Worm (Caenorhabditis elegans): ENCODE data around the gene sel-10.

Gene sel-10

DNA sequence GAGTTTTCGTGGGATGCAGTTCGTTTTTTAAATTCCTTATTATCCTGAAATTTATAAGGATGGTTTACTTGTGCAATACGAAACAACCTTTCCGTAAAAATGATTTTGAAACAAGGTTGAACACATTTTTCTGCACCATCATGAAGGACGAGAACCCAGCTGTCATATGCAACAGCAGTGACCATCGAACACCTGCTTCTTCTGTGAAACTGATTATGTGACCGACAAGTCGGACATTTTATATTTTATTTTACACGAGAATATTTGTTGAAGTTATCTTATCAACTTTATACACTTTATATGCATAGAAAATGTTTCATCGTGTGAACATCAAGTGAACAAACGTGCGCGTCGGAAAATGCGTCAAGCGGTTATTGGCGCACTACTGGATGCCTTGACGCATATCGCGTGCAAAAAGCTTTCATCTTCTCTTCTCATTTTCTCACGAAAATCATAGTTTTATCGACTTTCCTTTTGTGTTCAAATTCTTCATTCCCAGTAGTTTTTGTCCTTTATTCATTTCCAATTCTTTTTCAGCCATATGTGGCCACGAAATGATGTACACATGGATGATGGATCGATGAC, at the start of gene sel-10:
sel-10 (plus strand) TSS at position 538 of the 585 bp plus-strand sequence.
- TF ChIP-seq nhr-77 (tag; optimal IDR thresholded peaks at IDR 0.05) (peak; percentile 55), lir-3 (tag; optimal IDR thresholded peaks at IDR 0.05; ENCODE audit: poor library complexity) (peak; percentile 57), lin-35 (GFP tag; optimal IDR thresholded peaks at IDR 0.05) (peak; percentile 78 to 84), sptf-1 (tag; optimal IDR thresholded peaks at IDR 0.05) (no peak), egl-13 (tag; optimal IDR thresholded peaks at IDR 0.05) (peak; percentile 9), xbp-1 (tag; optimal IDR thresholded peaks at IDR 0.05) (peak; percentile 75), ceh-90 (tag; optimal IDR thresholded peaks at IDR 0.05) (peak; percentile 49), nhr-12 (tag; optimal IDR thresholded peaks at IDR 0.05) (no peak), pax-3 (tag; optimal IDR thresholded peaks at IDR 0.05) (peak; percentile 79), tlp-1 (tag; optimal IDR thresholded peaks at IDR 0.05) (no peak), elt-3 (tag; optimal IDR thresholded peaks at IDR 0.05) (peak in 1 of 6 experiments; percentile 75), elt-2 (tag; optimal IDR thresholded peaks at IDR 0.05) (peak; percentile 43), zip-4 (GFP tag; optimal IDR thresholded peaks at IDR 0.05) (peak; percentile 41), mab-9 (GFP tag; IDR thresholded peaks at IDR 0.05) (no peak), dsc-1 (tag; optimal IDR thresholded peaks at IDR 0.05) (peak; percentile 80), nhr-85 (tag) (peak; percentile 90), ets-5 (GFP tag; IDR thresholded peaks at IDR 0.05) (no peak), efl-1 (optimal IDR thresholded peaks at IDR 0.05) (peak; percentile 75 to 81), efl-1 (GFP tag; optimal IDR thresholded peaks at IDR 0.05 in 1 of 2) (peak; percentile 71 to 98), nhr-28 (tag; optimal IDR thresholded peaks at IDR 0.05) (no peak), nhr-90 (tag; optimal IDR thresholded peaks at IDR 0.05; ENCODE audit: poor library complexity) (peak; percentile 79), unc-130 (tag; optimal IDR thresholded peaks at IDR 0.05) (peak; percentile 80), lin-39 (tag; optimal IDR thresholded peaks at IDR 0.05) (peak; percentile 52), ceh-63 (GFP tag; optimal IDR thresholded peaks at IDR 0.05) (no peak), efl-3 (GFP tag; optimal IDR thresholded peaks at IDR 0.05) (no peak), sup-37 (GFP tag; optimal IDR thresholded peaks at IDR 0.05) (peak; percentile 6), tbx-2 (tag; optimal IDR thresholded peaks at IDR 0.05) (peak; percentile 77), rnt-1 (tag; optimal IDR thresholded peaks at IDR 0.05) (peak; percentile 90), mep-1 (tag; optimal IDR thresholded peaks at IDR 0.05) (peak; percentile 95), irx-1 (tag; optimal IDR thresholded peaks at IDR 0.05) (peak; percentile 64), swsn-7 (tag; optimal IDR thresholded peaks at IDR 0.05) (peak; percentile 85), vab-15 (tag; optimal IDR thresholded peaks at IDR 0.05) (no peak), mef-2 (tag; optimal IDR thresholded peaks at IDR 0.05) (no peak), mdl-1 (tag; optimal IDR thresholded peaks at IDR 0.05) (peak in 1 of 2 experiments; percentile 73), ztf-11 (tag; optimal IDR thresholded peaks at IDR 0.05) (peak in 1 of 2 experiments; percentile 0), aly-2 (tag; optimal IDR thresholded peaks at IDR 0.05) (peak; percentile 28), F16B12.6 (tag; optimal IDR thresholded peaks at IDR 0.05) (peak; percentile 2), hlh-4 (tag; optimal IDR thresholded peaks at IDR 0.05) (no peak), sox-4 (tag; optimal IDR thresholded peaks at IDR 0.05) (peak; percentile 55), hlh-17 (GFP tag; optimal IDR thresholded peaks at IDR 0.05; ENCODE audit: borderline replicate concordance) (no peak), C16A3.4 (tag; optimal IDR thresholded peaks at IDR 0.05) (peak; percentile 78), nhr-76 (tag; optimal IDR thresholded peaks at IDR 0.05) (no peak), alr-1 (tag; optimal IDR thresholded peaks at IDR 0.05; ENCODE audit: borderline replicate concordance) (no peak), nhr-84 (tag; optimal IDR thresholded peaks at IDR 0.05) (no peak), ces-1 (GFP tag; optimal IDR thresholded peaks at IDR 0.05) (no peak), fkh-4 (tag; optimal IDR thresholded peaks at IDR 0.05; ENCODE audit: borderline replicate concordance) (no peak), egl-27 (tag; optimal IDR thresholded peaks at IDR 0.05) (no peak), unc-98 (GFP tag; IDR thresholded peaks at IDR 0.05) (no peak), C04F5.9 (tag; optimal IDR thresholded peaks at IDR 0.05) (no peak), lin-14 (GFP tag; optimal IDR thresholded peaks at IDR 0.05) (peak; percentile 88), pqm-1 (tag; optimal IDR thresholded peaks at IDR 0.05) (no peak), ceh-88 (GFP tag; IDR thresholded peaks at IDR 0.05) (no peak)
